Worm (Caenorhabditis elegans) whole organism, L2 larva: ENCODE results near the gene nspc-12.

Experiments
- lin-13 ChIP-seq: fragments of 150-350 bp; optimal IDR thresholded peaks from 2 replicates; lab custom pipeline; 2014; ENCODE audit warnings: missing biosample characterization, missing genetic modification reagents, missing genetic modification characterization
- lin-39 ChIP-seq: fragments of 150-350 bp; optimal IDR thresholded peaks from 2 replicates; lab custom pipeline; 2014; ENCODE audit warnings: missing biosample characterization, missing genetic modification reagents, missing genetic modification characterization
- nhr-23 ChIP-seq: fragments of 150-350 bp; optimal IDR thresholded peaks from 2 replicates; lab custom pipeline; 2014; ENCODE audit warnings: missing biosample characterization, missing genetic modification reagents, missing genetic modification characterization

- TF ChIP-seq lin-39 (tag; lab: Kevin White, UChicago) (no peak), nhr-23 (no peak), lin-13 (GFP tag; lab: Kevin White, UChicago) (no peak)
Observed at ce11 chrX:12391380-12391779, 34.9 kb upstream of the nspc-12 start, which contains the start of gene nekl-3.
